Fruit fly (Drosophila melanogaster) whole organism, wandering third instar larva: ENCODE data around the gene Gba1b.

ENCODE experiments used
- CG9705 ChIP-seq: fragments of 200-800 bp; sonication (Bioruptor generic); optimal IDR thresholded peaks from 2 replicates; lab custom pipeline; 2018; ENCODE audit warnings: missing biosample characterization, mild to moderate bottlenecking, missing genetic modification characterization
- CrebA ChIP-seq: fragments of 200-800 bp; sonication (Bioruptor generic); optimal IDR thresholded peaks from 2 replicates; lab custom pipeline; 2016; ENCODE audit warnings: missing biosample characterization, mild to moderate bottlenecking, missing genetic modification characterization, borderline replicate concordance
- Dfd ChIP-seq: fragments of >200 bp; optimal IDR thresholded peaks from 2 replicates; lab custom pipeline; 2017; ENCODE audit warnings: missing biosample characterization, missing genetic modification characterization
- Dif ChIP-seq: fragments of 200-275, 200-300 bp; sonication (Bioruptor generic); optimal IDR thresholded peaks from 2 replicates; lab custom pipeline; 2018; ENCODE audit warnings: missing biosample characterization, missing genetic modification characterization; ENCODE audit not compliant: partially characterized antibody
- GATAd ChIP-seq: sonication (Bioruptor generic); optimal IDR thresholded peaks from 2 replicates; lab custom pipeline; 2016; ENCODE audit warnings: missing biosample characterization, missing genetic modification characterization
- HLH106 ChIP-seq: fragments of 200-800 bp; optimal IDR thresholded peaks from 3 replicates; lab custom pipeline; 2019; ENCODE audit warnings: missing biosample characterization, mild to moderate bottlenecking, missing genetic modification characterization, moderate library complexity
- Hnf4 ChIP-seq: fragments of 200-800 bp; sonication (Bioruptor generic); optimal IDR thresholded peaks from 2 replicates; lab custom pipeline; 2016; ENCODE audit warnings: missing biosample characterization, mild to moderate bottlenecking, missing genetic modification characterization
- Hr78 ChIP-seq: fragments of >200 bp; optimal IDR thresholded peaks from 2 replicates; lab custom pipeline; 2017; ENCODE audit warnings: missing biosample characterization, missing genetic modification characterization
- Hr83 ChIP-seq: fragments of 200-300 bp; sonication (Bioruptor generic); optimal IDR thresholded peaks from 2 replicates; lab custom pipeline; 2016; ENCODE audit warnings: missing biosample characterization, mild to moderate bottlenecking, missing genetic modification characterization, moderate library complexity; ENCODE audit not compliant: poor library complexity, severe bottlenecking
- Jra ChIP-seq: sonication (Bioruptor generic); optimal IDR thresholded peaks from 2 replicates; lab custom pipeline; 2016; ENCODE audit warnings: missing biosample characterization, missing genetic modification characterization
- Mio ChIP-seq: sonication (Bioruptor generic); optimal IDR thresholded peaks from 2 replicates; lab custom pipeline; 2016; ENCODE audit warnings: missing biosample characterization, missing genetic modification characterization
- Myc ChIP-seq: fragments of >200 bp; optimal IDR thresholded peaks from 2 replicates; lab custom pipeline; 2017
- N ChIP-seq: fragments of >200 bp; optimal IDR thresholded peaks from 2 replicates; lab custom pipeline; 2018; ENCODE audit warnings: missing biosample characterization, missing external identifiers, missing genetic modification characterization
- OdsH ChIP-seq: fragments of 200-800 bp; sonication (Bioruptor generic); optimal IDR thresholded peaks from 2 replicates; lab custom pipeline; 2016; ENCODE audit warnings: missing biosample characterization, mild to moderate bottlenecking, missing genetic modification characterization
- Rel ChIP-seq, 2 experiments: fragments of 200-800 bp; sonication (Bioruptor generic) in 1 of 2; optimal IDR thresholded peaks; 2 replicates in 1 of 2; 3 replicates in 1 of 2; lab custom pipeline; 2016 to 2019; ENCODE audit warnings: mild to moderate bottlenecking in 2 of 2, missing biosample characterization in 2 of 2, missing genetic modification characterization in 2 of 2, moderate library complexity in 1 of 2
- Sp1 ChIP-seq: fragments of 200-800 bp; sonication (Bioruptor generic); optimal IDR thresholded peaks from 3 replicates; lab custom pipeline; 2019; ENCODE audit warnings: missing biosample characterization, mild to moderate bottlenecking, missing genetic modification characterization, moderate library complexity
- Vsx2 ChIP-seq: fragments of 200-300, 225-300 bp; sonication (Bioruptor generic); optimal IDR thresholded peaks from 2 replicates; lab custom pipeline; 2018; ENCODE audit warnings: missing biosample characterization, missing genetic modification characterization; ENCODE audit not compliant: partially characterized antibody
- br ChIP-seq: fragments of 200-800 bp; sonication (Bioruptor generic); optimal IDR thresholded peaks from 2 replicates; lab custom pipeline; 2016; ENCODE audit warnings: missing biosample characterization, missing genetic modification characterization
- dl ChIP-seq, 2 experiments: fragments of 175-275, 200-275 bp in 1 of 2; fragments of 200-275 bp in 1 of 2; sonication (Bioruptor generic); optimal IDR thresholded peaks; lab custom pipeline; 2018; ENCODE audit warnings: mild to moderate bottlenecking in 2 of 2, missing biosample characterization in 2 of 2, missing genetic modification characterization in 2 of 2, moderate library complexity in 2 of 2; ENCODE audit not compliant: partially characterized antibody in 2 of 2, insufficient read depth in 1 of 2
- dmrt93B ChIP-seq: fragments of 200-800 bp; sonication (Bioruptor generic); optimal IDR thresholded peaks from 2 replicates; lab custom pipeline; 2018; ENCODE audit warnings: missing biosample characterization, mild to moderate bottlenecking, missing genetic modification characterization
- dsf ChIP-seq: sonication (Bioruptor generic); optimal IDR thresholded peaks from 2 replicates; lab custom pipeline; 2016; ENCODE audit warnings: missing biosample characterization, missing genetic modification characterization, borderline replicate concordance
- h ChIP-seq: fragments of 200-800 bp; sonication (Bioruptor generic); optimal IDR thresholded peaks from 3 replicates; lab custom pipeline; 2016; ENCODE audit warnings: missing biosample characterization, mild to moderate bottlenecking, missing genetic modification characterization
- lola ChIP-seq: fragments of >200 bp; optimal IDR thresholded peaks from 2 replicates; lab custom pipeline; 2017; ENCODE audit warnings: missing biosample characterization, missing genetic modification characterization
- psq ChIP-seq: fragments of 200-800 bp; sonication (Bioruptor generic); optimal IDR thresholded peaks from 3 replicates; lab custom pipeline; 2017; ENCODE audit warnings: missing biosample characterization, mild to moderate bottlenecking, missing genetic modification characterization, moderate library complexity
- rgr ChIP-seq: fragments of 200-800 bp; sonication (Bioruptor generic); optimal IDR thresholded peaks from 3 replicates; lab custom pipeline; 2016; ENCODE audit warnings: missing biosample characterization, mild to moderate bottlenecking, missing genetic modification characterization
- sv ChIP-seq: fragments of 200-800 bp; sonication (Bioruptor generic); optimal IDR thresholded peaks from 3 replicates; lab custom pipeline; 2016; ENCODE audit warnings: missing biosample characterization, missing genetic modification characterization
- tai ChIP-seq: sonication (Bioruptor generic); optimal IDR thresholded peaks from 2 replicates; lab custom pipeline; 2016; ENCODE audit warnings: missing biosample characterization, missing genetic modification characterization
- woc ChIP-seq: sonication (Bioruptor generic); optimal IDR thresholded peaks from 2 replicates; lab custom pipeline; 2016; ENCODE audit warnings: missing biosample characterization, mild to moderate bottlenecking, missing genetic modification characterization

Gene Gba1b

dm6 chr3R:23678349-23679193, 26.0 kb upstream of the Gba1b start, which contains the start of gene GILT2 (continued):
- peak; percentile 3 for TF ChIP-seq Rel (GFP tag; optimal IDR thresholded peaks at IDR 0.05; lab: Kevin White, UChicago)
- TF ChIP-seq Rel (tag; optimal IDR thresholded peaks at IDR 0.05; lab: Kevin White, UChicago): peak; percentile 65
- no peak for TF ChIP-seq Hr83 (GFP tag; lab: Kevin White, UChicago)
- peak; percentile 53 for TF ChIP-seq Dif (GFP tag; lab: Kevin White, UChicago)
- TF ChIP-seq GATAd (GFP tag; lab: Kevin White, UChicago): peak; percentile 8
- peak; percentile 90 for TF ChIP-seq h (GFP tag; lab: Kevin White, UChicago)
- no peak for TF ChIP-seq Myc (lab: Kevin White, UChicago)
- TF ChIP-seq OdsH: peak; percentile 89
- TF ChIP-seq Hnf4: no peak
- peak; percentile 28 for TF ChIP-seq CrebA (GFP tag; lab: Kevin White, UChicago)
- TF ChIP-seq woc (GFP tag; lab: Kevin White, UChicago): no peak
- TF ChIP-seq Sp1 (GFP tag; lab: Kevin White, UChicago): peak; percentile 91
- TF ChIP-seq dl (GFP tag; optimal IDR thresholded peaks at IDR 0.05; lab: Kevin White, UChicago; ENCODE audit: insufficient read depth in 1 of 2, partially characterized antibody in 2 of 2): no peak

DNA sequence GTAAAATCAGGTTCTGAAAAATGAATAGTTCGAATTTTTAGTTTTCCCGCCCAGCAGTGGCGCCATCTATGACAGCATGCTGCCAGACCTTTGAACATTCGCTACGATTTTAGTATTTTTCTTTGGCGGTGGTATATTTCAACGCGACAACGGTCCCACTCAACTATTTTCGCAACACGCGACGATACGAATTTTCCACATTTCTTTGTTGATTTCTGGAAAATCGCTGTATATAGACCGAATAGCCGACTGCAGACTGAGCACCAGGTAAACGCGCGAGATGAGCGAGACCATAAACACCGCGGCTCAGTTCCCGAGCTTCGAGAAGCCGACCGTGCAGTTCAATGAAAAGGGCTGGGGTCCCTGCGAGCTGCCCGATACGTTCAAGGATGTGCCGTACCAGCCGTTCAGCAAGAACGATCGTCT, 24.7 kb upstream of the Gba1b start, which contains the start of gene eIF3d1:
eIF3d1 (plus strand) TSS at position 129 of the 426 bp plus-strand sequence.
- TF ChIP-seq Myc (lab: Kevin White, UChicago) (peak; percentile 11), Dif (GFP tag; lab: Kevin White, UChicago) (peak; percentile 32), psq (GFP tag; lab: Kevin White, UChicago) (no peak), Hr78 (no peak), HLH106 (tag; lab: Kevin White, UChicago) (peak; percentile 17), br (peak; percentile 1), Vsx2 (no peak), rgr (GFP tag; lab: Kevin White, UChicago) (peak; percentile 21), Hnf4 (no peak), dl (GFP tag; optimal IDR thresholded peaks at IDR 0.05; lab: Kevin White, UChicago; ENCODE audit: insufficient read depth in 1 of 2, partially characterized antibody in 2 of 2) (peak in 1 of 2 experiments; percentile 1)
- TF ChIP-seq, all 38 proteins: peak for 6

DNA sequence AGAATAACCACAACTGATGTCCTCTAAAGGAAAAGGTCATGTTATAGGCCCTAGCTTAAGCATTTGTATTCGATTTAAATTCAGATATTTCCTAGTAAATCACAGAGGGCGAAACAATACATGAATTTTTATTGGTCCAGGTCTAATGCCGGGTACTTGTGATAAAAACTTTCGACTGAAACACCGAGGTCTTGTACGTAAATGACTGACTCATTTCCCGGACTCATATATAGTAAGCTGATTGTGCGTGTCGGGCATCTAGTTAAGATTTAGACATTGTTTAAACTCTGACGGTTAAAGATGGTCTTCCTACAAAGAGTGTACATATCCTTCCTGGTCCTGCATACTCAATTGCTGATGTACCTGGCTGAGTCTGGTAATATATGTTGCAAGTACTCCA, 22.4 kb upstream of the Gba1b start, which contains the start of gene CG16710:
CG16710 (plus strand) TSS at position 301 of the 400 bp plus-strand sequence.
- TF ChIP-seq OdsH (no peak), Myc (lab: Kevin White, UChicago) (no peak), h (GFP tag; lab: Kevin White, UChicago) (no peak), Dif (GFP tag; lab: Kevin White, UChicago) (no peak), Hnf4 (no peak), psq (GFP tag; lab: Kevin White, UChicago) (no peak), Sp1 (GFP tag; lab: Kevin White, UChicago) (no peak), dsf (GFP tag; lab: Kevin White, UChicago) (no peak), Hr78 (no peak), Dfd (GFP tag; lab: Kevin White, UChicago) (no peak), sv (no peak), dmrt93B (GFP tag; lab: Kevin White, UChicago) (no peak), HLH106 (tag; lab: Kevin White, UChicago) (no peak), N (GFP tag; lab: Kevin White, UChicago) (no peak), br (no peak), Jra (GFP tag; lab: Kevin White, UChicago) (no peak), CrebA (GFP tag; lab: Kevin White, UChicago) (no peak), Mio (GFP tag; lab: Kevin White, UChicago) (no peak)

DNA sequence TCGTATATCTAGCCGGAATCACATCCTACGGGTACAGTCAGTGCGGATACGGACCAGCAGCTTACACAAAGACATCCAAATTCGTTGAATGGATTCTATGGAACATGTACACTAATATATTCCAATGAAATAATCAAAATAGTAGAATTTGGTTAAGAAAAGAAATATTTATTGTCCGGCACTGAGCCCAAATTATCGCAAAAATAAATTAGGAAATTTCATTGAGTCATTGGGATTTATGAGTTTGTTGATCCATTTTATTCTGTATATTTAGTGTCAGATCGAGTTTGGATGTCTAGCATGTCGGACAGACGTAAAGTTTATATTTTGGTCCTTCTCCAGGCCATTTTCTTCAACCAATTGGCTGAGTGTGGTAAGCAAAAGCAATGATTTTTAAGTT, 20.8 kb upstream of the Gba1b start, which contains the start of gene CG18754:
CG18754 (plus strand) TSS at position 301 of the 400 bp plus-strand sequence.
- no peak for TF ChIP-seq Hr78
- TF ChIP-seq Hr83 (GFP tag; lab: Kevin White, UChicago): no peak
- TF ChIP-seq tai (GFP tag; lab: Kevin White, UChicago): no peak
- no peak for TF ChIP-seq HLH106 (tag; lab: Kevin White, UChicago)
- TF ChIP-seq Sp1 (GFP tag; lab: Kevin White, UChicago): no peak
- no peak for TF ChIP-seq Mio (GFP tag; lab: Kevin White, UChicago)
- no peak for TF ChIP-seq dsf (GFP tag; lab: Kevin White, UChicago)
- no peak for TF ChIP-seq Vsx2
- no peak for TF ChIP-seq dl (GFP tag; optimal IDR thresholded peaks at IDR 0.05; lab: Kevin White, UChicago; ENCODE audit: insufficient read depth in 1 of 2, partially characterized antibody in 2 of 2)
- no peak for TF ChIP-seq h (GFP tag; lab: Kevin White, UChicago)
- no peak for TF ChIP-seq CG9705 (GFP tag; lab: Kevin White, UChicago)
- TF ChIP-seq lola (GFP tag; lab: Kevin White, UChicago): no peak
- TF ChIP-seq Hnf4: no peak
